Worm (Caenorhabditis elegans) whole organism, L4/young adult: Measurements from ENCODE around the gene K08D9.4.

Experiments used
- W03F9.2 ChIP-seq: fragments of 150-350 bp; optimal IDR thresholded peaks from 2 replicates; lab custom pipeline; 2014; ENCODE audit warnings: missing biosample characterization, missing genetic modification characterization
- dao-5 ChIP-seq: sonication (generic microtip); optimal IDR thresholded peaks from 2 replicates; lab custom pipeline; 2016; ENCODE audit warnings: missing genotype, missing genetic modification characterization, moderate library complexity, missing compliant biosample characterization
- him-1 ChIP-seq: sonication (generic microtip); optimal IDR thresholded peaks from 2 replicates; lab custom pipeline; 2016; ENCODE audit warnings: missing genotype, missing genetic modification reagents, missing genetic modification characterization, missing compliant biosample characterization

The K08D9.4 gene

DNA sequence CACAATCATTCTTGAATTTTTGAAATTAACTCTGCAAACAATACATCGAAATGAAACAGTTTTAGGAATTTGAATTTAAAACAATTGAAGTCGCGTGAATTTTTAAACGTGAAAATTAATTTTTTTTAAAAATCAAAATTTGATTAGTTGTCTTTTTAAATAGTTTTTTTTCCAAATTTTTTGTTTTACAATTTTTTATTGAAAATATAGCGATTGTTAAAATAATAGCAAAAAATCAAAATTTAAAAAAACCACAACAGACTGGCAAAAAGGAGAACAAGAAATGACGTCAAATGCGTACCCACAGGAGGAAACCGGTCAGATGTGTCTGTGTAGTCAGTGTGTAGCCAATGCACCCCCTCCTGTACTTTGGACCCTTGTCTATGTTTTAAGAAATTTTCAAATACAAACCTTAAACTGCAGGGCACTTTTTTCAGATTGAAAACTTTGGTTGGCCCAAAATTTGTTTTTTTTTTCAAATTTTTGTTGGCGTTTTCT lies 3.3 kb downstream of the K08D9.4 start, which contains the start of the genes Y73C8B.1 and Y73C8B.5:
TSS of gene Y73C8B.1 (minus strand) at position 51 of the 498 bp plus-strand sequence.
TSS of gene Y73C8B.5 (plus strand) at position 437 of the 498 bp plus-strand sequence.
- TF ChIP-seq W03F9.2 = no peak
- TF ChIP-seq him-1 (tag; lab: Kevin White, UChicago) = no peak
- no peak for TF ChIP-seq dao-5 (tag; lab: Kevin White, UChicago)

DNA sequence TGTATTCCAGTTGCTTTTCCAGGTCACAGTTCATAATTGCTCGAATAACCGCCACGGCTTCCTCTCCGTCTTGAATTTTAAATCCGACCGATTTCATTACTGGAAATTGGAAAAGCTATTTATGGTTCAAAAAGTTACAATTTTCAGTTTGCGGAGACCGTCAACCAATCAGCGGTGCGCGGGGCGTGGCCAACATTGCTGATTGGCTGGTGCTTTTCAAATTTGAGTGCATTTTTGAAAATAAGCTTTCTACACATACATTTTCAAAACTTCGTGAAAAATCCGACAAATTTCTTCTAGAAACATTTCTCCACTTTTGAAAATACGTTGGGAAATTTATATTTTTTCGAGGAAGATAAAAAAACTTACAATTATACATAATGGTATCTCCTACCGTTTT lies 4.4 kb downstream of the K08D9.4 start:
- TF ChIP-seq W03F9.2 (no peak), dao-5 (tag; lab: Kevin White, UChicago) (no peak), him-1 (tag; lab: Kevin White, UChicago) (no peak)

DNA sequence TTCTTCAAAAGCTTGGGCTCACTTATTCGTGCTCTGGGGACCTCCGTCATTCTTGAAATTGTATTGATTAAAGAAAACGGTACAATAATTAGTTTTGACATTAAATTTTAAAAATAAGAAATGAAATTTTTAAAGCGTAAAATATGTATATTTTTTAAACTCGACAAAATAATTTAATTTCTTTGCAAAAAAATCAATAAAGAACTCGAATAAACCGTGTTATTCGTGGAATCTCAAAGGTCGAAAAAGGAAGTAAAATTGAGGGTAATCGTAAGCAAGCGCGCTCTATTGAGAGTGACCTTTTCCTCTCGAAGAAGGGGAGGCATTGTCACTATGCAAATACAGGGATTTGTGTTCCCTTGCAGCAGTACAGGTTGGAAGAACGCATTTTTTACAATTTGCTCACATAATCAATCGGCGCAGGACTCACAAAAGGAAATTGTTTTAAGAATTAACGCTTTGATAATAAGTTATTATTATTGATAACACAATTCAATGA lies 5.2 kb downstream of the K08D9.4 start, which contains the start of gene Y73C8B.2:
TSS of gene Y73C8B.2 (minus strand) at position 51 of the 499 bp plus-strand sequence.
- TF ChIP-seq dao-5 (tag; lab: Kevin White, UChicago) = no peak
- TF ChIP-seq W03F9.2 = no peak
- no peak for TF ChIP-seq him-1 (tag; lab: Kevin White, UChicago)

DNA sequence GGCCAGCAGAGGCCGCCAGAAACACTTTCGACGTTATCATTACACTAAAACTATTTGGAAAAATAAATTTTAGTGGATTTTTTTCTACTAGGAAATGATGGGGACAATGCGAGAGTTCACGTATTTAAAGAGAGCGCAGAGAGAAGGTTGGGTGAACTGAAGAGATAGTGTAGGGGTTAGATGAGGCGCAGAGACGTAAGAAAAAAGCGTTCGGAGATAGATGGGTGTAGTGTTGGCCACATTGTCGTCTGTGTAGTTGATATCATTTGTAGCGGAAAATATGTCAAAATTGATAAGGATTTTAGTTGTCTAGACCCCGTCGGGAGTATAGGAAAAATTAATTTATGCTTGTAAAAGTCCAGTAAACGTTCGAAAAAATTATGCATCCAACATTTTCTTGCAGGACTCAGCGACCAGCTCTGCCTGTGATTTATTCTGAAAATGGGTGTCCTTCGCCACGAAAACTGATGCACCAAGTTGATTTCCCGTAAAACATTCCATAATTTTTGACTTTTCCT lies 7.1 kb downstream of the K08D9.4 start, which contains the start of the genes Y73C8B.3 and Y73C8B.9:
TSS of gene Y73C8B.3 (minus strand) at position 147 of the 518 bp plus-strand sequence.
TSS of gene Y73C8B.9 (plus strand) at position 468 of the 518 bp plus-strand sequence.
- TF ChIP-seq dao-5 (tag; lab: Kevin White, UChicago) = no peak

DNA sequence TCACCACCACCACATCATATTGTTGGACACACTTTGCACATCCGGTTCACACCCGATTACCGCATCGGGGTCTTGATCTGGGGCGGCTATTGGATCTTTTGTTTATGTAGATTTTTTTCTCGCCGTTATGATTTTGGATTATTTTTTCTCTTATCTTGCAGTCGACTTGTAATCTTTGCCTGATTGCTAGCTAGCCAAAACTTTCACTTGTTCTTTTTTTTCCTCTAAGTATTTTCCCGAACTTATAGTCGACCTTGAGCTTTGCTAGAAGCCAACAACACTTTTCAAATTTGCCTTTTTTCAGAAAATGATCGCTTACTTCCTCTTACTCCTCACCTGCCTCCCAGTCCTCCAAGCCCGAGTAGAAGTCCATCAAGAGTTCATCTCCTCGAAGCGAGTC lies 12.2 kb downstream of the K08D9.4 start, which contains the start of gene lag-2:
TSS of gene lag-2 (plus strand) at position 301 of the 400 bp plus-strand sequence.
- TF ChIP-seq dao-5 (tag; lab: Kevin White, UChicago) = no peak
- no peak for TF ChIP-seq W03F9.2
- no peak for TF ChIP-seq him-1 (tag; lab: Kevin White, UChicago)

DNA sequence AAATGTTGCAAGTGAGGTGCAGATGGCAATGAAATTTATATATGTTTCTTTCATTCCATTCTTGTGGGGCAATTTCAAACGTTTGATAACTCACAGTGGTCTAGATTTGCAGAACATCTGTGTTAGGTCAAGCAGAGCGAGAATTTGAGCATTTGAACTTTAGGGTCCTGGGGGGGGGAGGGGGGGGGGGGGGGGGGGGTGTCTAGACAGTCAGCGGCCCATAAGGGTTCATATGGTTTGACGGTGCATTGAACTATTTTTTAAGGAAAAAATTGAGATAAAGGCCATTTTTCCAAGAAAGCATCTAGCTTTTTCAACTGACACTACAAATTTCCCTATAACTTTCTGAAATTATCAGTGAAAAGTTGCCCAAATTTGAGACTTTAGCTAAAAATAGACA lies 14.4 kb downstream of the K08D9.4 start:
- TF ChIP-seq him-1 (tag; lab: Kevin White, UChicago) = no peak

DNA sequence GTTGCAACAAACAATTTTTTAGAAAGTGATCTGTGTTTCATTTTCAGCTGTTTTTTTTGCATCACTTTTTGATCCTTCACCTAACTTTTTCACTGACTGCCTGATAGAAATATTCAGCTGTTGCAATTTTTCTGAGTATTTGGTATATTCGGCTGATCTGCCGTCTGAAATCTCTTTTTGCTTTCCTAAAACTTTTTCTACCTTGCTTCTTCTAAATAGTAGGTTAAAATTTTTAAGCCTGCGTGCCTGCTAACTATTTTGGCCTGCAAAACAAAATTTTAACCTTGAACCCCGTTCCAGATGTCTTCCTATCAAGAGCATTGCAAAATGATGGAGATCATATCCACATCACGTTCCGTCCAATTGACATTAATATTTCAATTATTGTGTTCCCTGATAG lies 24.1 kb downstream of the K08D9.4 start, which contains the start of gene srab-8:
TSS of gene srab-8 (plus strand) at position 301 of the 400 bp plus-strand sequence.
- no peak for TF ChIP-seq dao-5 (tag; lab: Kevin White, UChicago)
- no peak for TF ChIP-seq him-1 (tag; lab: Kevin White, UChicago)
- TF ChIP-seq W03F9.2 = no peak

DNA sequence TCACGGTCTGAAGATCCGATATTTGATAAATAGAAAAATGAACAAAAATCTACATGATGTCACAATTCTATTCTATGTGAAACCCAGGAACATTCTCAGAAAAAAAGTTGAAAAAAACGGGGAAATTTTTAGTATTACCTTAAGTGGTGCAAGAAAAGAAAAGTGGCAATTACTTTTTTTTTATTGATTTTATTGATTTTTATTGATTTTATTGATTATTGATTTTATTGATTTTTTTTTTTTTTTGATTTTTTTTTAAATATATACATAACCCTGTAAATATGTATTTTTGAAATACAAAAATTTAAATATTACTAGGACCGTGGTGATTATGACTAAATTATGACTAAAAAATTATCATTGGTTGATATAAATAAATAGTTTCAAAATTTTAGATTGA lies 28.6 kb downstream of the K08D9.4 start:
- no peak for TF ChIP-seq dao-5 (tag; lab: Kevin White, UChicago)

DNA sequence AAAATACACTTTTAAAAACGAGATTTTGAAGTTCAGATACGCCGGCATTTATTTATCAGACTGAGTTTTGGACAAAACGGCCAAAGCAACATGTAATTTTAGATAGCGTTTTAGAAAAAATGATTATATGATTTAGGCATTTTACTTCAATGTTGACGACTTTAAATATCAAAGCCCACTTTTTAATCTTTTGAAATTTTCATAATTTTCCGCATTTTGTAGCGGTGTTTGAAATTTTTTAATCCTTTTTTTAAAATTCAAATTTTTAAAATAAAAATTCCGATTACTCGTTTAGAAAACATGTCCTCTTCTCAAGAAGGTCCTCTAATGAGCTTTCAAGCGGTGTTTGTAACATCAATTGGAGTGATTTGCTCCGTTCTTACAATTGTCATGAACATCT lies 30.4 kb downstream of the K08D9.4 start, which contains the start of gene srbc-6:
TSS of gene srbc-6 (plus strand) at position 301 of the 400 bp plus-strand sequence.
- TF ChIP-seq him-1 (tag; lab: Kevin White, UChicago) = no peak
- TF ChIP-seq dao-5 (tag; lab: Kevin White, UChicago) = no peak
- no peak for TF ChIP-seq W03F9.2

DNA sequence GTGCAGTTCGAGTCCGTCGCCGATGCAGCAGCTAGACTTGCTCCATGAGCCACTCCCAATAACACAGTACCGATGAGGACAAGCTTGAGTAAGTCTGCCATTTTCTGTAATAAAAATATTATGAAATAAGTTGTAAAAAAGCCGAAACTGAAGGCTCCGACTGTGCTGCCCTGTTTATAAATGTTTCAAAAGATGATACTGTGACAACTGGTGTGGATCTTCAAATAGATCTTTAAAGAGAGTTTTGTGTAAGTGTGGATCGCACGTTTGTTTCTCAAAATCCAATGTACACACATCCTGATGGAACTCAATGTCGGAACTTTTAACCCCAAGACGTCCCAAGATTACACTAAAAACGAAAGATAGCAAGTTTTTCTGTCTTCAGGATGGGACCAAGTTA lies 31.6 kb downstream of the K08D9.4 start, which contains the start of gene C36C5.15:
TSS of gene C36C5.15 (minus strand) at position 101 of the 400 bp plus-strand sequence.
- TF ChIP-seq him-1 (tag; lab: Kevin White, UChicago) = no peak
- TF ChIP-seq W03F9.2 = no peak
- no peak for TF ChIP-seq dao-5 (tag; lab: Kevin White, UChicago)

DNA sequence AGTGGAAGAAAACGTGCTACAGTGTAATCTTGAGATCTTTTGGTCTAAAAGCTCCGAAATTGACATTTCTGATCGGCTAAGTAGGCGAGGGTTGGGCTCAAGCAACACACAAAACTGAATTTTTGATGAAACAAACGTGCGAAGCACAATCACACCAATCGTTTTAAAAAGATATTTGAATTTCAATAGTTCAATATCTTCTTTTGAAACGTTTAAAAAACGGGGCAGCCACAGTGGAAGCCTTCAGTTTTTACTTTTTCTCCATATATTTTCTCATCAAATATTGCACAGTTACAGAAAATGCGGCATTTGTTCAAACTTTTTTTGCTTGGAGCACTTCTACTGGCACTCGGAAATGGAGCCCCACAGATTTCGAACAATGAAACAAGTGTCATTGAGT lies 34.0 kb downstream of the K08D9.4 start, which contains the start of gene C36C5.4:
TSS of gene C36C5.4 (plus strand) at position 301 of the 400 bp plus-strand sequence.
- TF ChIP-seq him-1 (tag; lab: Kevin White, UChicago) = no peak
- no peak for TF ChIP-seq dao-5 (tag; lab: Kevin White, UChicago)
- TF ChIP-seq W03F9.2 = no peak

DNA sequence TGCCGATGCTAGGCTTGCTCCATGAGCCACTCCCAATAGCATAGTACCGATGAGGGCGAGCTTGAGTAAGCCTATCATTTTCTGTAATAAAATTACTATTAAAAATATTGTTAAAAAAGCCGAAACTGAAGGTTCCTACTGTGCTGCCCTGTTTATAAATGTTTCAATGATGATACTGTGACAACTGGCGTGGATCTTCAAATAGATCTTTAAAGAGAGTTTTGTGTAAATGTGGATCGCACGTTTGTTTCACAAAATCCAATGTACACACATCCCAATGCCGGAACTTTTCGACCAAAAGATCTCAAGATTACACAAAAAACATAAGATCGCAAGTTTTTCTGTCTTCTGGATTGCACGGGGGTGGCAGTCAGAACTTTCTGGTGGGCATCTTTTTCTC lies 34.8 kb downstream of the K08D9.4 start, which contains the start of gene C36C5.14:
TSS of gene C36C5.14 (minus strand) at position 101 of the 400 bp plus-strand sequence.
- no peak for TF ChIP-seq W03F9.2
- TF ChIP-seq dao-5 (tag; lab: Kevin White, UChicago) = no peak
- TF ChIP-seq him-1 (tag; lab: Kevin White, UChicago) = no peak

DNA sequence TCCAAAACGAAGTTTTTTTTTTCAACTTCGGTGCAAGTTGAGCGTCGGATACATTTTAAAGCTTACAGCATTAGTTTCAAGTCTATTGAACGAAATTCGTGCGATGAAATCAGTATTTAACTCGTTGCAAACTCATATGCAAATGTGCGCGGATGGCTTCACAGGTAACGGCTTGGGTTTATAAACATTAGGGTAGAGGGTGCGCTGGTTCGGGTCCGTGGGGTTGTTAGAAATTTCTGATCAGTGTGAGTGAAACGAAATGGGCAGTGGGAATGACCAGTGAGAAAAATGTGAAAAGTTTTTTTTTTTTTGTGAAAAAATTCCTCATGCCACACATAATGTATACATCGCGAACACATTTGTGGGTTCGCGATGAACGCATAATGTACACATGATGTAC lies 37.1 kb downstream of the K08D9.4 start:
- TF ChIP-seq him-1 (tag; lab: Kevin White, UChicago) (no peak), W03F9.2 (no peak)

DNA sequence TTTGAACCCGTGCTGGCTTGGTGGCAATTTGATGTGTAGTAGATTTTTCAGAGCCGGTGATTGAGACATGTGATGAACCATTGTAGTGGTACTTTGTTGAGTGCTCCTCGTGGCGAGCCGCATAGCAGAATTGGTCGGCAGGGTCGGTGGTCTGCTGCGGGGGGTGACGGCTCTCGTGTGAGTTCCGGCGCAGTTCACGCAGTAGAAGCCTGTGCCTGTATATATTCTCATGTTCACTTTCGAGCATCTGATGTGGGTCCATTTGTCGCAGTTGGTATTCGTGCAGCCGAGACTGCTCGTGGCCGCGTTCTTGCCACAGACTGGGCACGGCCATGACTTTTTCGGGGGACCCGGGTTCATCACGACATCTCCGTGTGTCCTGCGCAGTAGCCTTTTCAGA lies 37.9 kb downstream of the K08D9.4 start:
- TF ChIP-seq him-1 (tag; lab: Kevin White, UChicago) (no peak), dao-5 (tag; lab: Kevin White, UChicago) (no peak), W03F9.2 (no peak)
